Worm (Caenorhabditis elegans) whole organism, mixed stage, embryonic: ENCODE measurements around the gene pcp-2.

Experiments
- blmp-1 ChIP-seq: fragments of 150-350 bp; optimal IDR thresholded peaks from 2 replicates; lab custom pipeline; 2014; ENCODE audit warnings: missing biosample characterization, missing genetic modification characterization
- ceh-83 ChIP-seq: fragments of 200-800 bp; sonication (Bioruptor generic); optimal IDR thresholded peaks from 2 replicates; lab custom pipeline; 2018; ENCODE audit warnings: mild to moderate bottlenecking, missing genetic modification characterization, missing compliant biosample characterization
- lin-13 ChIP-seq: fragments of 150-350 bp; optimal IDR thresholded peaks from 2 replicates; lab custom pipeline; 2014; ENCODE audit warnings: missing biosample characterization, missing genetic modification characterization
- nhr-76 ChIP-seq: sonication (generic microtip); optimal IDR thresholded peaks from 2 replicates; lab custom pipeline; 2017; ENCODE audit warnings: missing biosample characterization, missing genetic modification characterization
- pha-4 ChIP-seq: fragments of 150-350 bp; optimal IDR thresholded peaks from 2 replicates; lab custom pipeline; 2018; ENCODE audit warnings: missing biosample characterization, missing genetic modification reagents, missing genetic modification characterization
- sem-2 ChIP-seq: fragments of 200-800 bp; sonication (Bioruptor generic); optimal IDR thresholded peaks from 2 replicates; lab custom pipeline; 2018; ENCODE audit warnings: mild to moderate bottlenecking, missing genetic modification characterization, missing compliant biosample characterization

DNA sequence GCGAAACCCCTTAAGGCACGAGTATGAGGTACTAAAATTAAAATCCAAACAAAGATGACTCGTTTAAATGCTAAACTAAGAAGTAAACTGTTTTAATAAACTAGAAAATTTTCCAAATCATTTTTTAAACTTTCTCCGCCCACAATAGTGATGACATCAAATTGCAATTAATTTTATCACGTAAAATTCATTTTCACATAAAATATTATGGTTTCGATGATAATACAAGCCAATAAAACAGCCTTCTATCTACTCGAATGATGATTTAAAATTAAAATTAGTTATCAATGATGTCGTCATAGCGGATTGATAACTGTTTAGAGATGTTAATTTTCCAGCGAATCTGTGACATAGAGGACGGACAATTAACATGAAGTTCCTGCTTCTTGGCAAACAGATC, 754 bp upstream of the pcp-2 start, which contains the start of gene C07C7.3:
- no peak for TF ChIP-seq lin-13 (tag; lab: Kevin White, UChicago)
- no peak for TF ChIP-seq pha-4 (tag; lab: Kevin White, UChicago)
- no peak for TF ChIP-seq nhr-76 (tag; lab: Kevin White, UChicago)
- no peak for TF ChIP-seq sem-2 (GFP tag; lab: Kevin White, UChicago)
- TF ChIP-seq blmp-1 (tag; lab: Kevin White, UChicago): no peak
- TF ChIP-seq ceh-83: no peak
